Fruit fly (Drosophila melanogaster): Measurements from ENCODE around the gene Sras.
A peak's percentile ranks its signal among the peaks of the same experiment; 100 is the strongest.

Gene Sras

DNA sequence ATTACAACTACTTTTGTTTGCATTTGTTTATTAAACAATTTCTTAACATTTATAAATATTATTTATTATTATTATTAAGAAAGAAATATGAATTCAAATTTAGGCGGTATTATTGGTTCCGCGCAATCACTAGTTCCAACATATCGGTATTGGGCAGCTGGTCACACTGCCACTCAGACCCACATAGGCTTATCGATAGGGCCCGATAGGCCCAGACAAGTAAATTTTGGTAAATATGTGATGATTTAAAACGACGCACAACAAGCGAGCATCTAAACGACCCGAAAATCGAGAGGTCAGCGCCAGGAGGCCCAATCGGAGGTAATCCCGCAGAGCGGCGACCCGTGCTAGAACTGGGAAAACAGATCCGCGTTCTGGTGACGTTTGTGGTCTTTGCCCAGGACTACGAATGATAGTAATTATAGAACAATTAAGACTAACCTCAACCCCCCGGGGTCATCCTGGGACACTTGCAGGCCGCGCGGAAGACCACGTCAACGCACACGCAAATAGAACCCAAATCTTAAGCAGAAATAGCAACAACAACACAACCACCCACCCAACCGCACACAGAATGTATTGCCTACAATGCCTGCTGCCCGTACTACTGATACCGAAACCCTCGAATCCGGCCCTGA, 1.6 kb downstream of the Sras start, which contains the start of gene bc10 (continued):
- TF ChIP-seq CG12155 (GFP tag; optimal IDR thresholded peaks at IDR 0.05): no peak
- TF ChIP-seq maf-S (GFP tag; optimal IDR thresholded peaks at IDR 0.05): no peak
- TF ChIP-seq Vsx1 (GFP tag; optimal IDR thresholded peaks at IDR 0.05): no peak
- TF ChIP-seq pho (GFP tag; optimal IDR thresholded peaks at IDR 0.05): no peak
- TF ChIP-seq CG18619 (GFP tag; optimal IDR thresholded peaks at IDR 0.05): no peak
- TF ChIP-seq CG18764 (GFP tag; optimal IDR thresholded peaks at IDR 0.05): no peak
- peak; percentile 74 for TF ChIP-seq sna (GFP tag; IDR thresholded peaks at IDR 0.05; ENCODE audit: partially characterized antibody)
- TF ChIP-seq Bgb (GFP tag; IDR thresholded peaks at IDR 0.05; ENCODE audit: partially characterized antibody): peak; percentile 94
- no peak for TF ChIP-seq Side (GFP tag; optimal IDR thresholded peaks at IDR 0.05)
- no peak for TF ChIP-seq PHDP (tag; optimal IDR thresholded peaks at IDR 0.05)
- no peak for TF ChIP-seq aop (GFP tag; IDR thresholded peaks at IDR 0.05)
- peak; percentile 4 for TF ChIP-seq exex (tag; optimal IDR thresholded peaks at IDR 0.05)
- no peak for TF ChIP-seq cad (GFP tag; optimal IDR thresholded peaks at IDR 0.05)
- TF ChIP-seq zen (tag; optimal IDR thresholded peaks at IDR 0.05): peak; percentile 74
- TF ChIP-seq run (tag; optimal IDR thresholded peaks at IDR 0.05): no peak

DNA sequence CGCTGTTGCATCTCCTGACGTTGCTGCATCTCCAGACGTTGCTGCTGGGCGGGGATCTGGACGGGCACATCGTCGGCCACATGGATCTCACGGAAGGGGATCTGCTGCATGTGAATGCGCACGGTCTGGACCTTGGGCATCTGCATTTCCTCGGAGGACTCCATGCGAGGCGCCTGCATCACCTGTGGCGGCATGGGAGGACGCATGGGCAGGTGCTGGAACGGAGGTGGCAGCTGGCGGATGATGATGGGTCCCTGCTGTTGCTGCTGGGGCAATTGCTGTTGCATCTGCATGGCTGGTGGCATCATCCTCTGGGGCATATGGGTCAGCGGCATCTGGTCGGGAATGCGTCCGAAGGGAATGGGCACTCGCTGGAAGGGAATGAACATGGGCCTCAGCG, 4.8 kb downstream of the Sras start:
- TF ChIP-seq CG6654 (GFP tag; optimal IDR thresholded peaks at IDR 0.05): no peak
- no peak for TF ChIP-seq CG8290 (GFP tag; optimal IDR thresholded peaks at IDR 0.05)
- no peak for TF ChIP-seq CG8290 (tag; optimal IDR thresholded peaks at IDR 0.05)
- TF ChIP-seq GATAe (GFP tag; conservative IDR thresholded peaks at IDR 0.05): no peak
- no peak for TF ChIP-seq CG10267 (tag; optimal IDR thresholded peaks at IDR 0.05)
- TF ChIP-seq CG32532 (GFP tag; IDR thresholded peaks at IDR 0.05): 0 out of 2 replicates have a peak, but pooled peaks have one; percentile 17
- TF ChIP-seq Ets65A (GFP tag): peak; percentile 91
- TF ChIP-seq chinmo (GFP tag; IDR thresholded peaks at IDR 0.05; ENCODE audit: partially characterized antibody): 0 out of 4 replicates have a peak, but pooled peaks have one; percentile 37
- peak; percentile 37; the same call in 1 of the 2 replicates for TF ChIP-seq Nf-YA (GFP tag; IDR thresholded peaks at IDR 0.05)
- peak; percentile 36 for TF ChIP-seq Med (GFP tag)

dm6 chr3L:5569724-5570123, 6.2 kb downstream of the Sras start:
- TF ChIP-seq wdn (GFP tag; IDR thresholded peaks at IDR 0.05) (no peak), CG5245 (GFP tag; optimal IDR thresholded peaks at IDR 0.05) (no peak), sd (tag; optimal IDR thresholded peaks at IDR 0.05) (peak; percentile 50), Eip74EF (GFP tag; optimal IDR thresholded peaks at IDR 0.05) (peak in 1 of 2 experiments; percentile 18), Med (GFP tag) (peak; percentile 55), mirr (GFP tag; optimal IDR thresholded peaks at IDR 0.05) (peak; percentile 29), CG16863 (GFP tag; optimal IDR thresholded peaks at IDR 0.05) (no peak), gce (GFP tag; IDR thresholded peaks at IDR 0.05) (no peak), CG3281 (GFP tag; optimal IDR thresholded peaks at IDR 0.05) (no peak), hkb (optimal IDR thresholded peaks at IDR 0.05) (no peak), hkb (GFP tag; IDR thresholded peaks at IDR 0.05) (no peak), Adf1 (GFP tag; IDR thresholded peaks at IDR 0.05) (no peak), amos (GFP tag; IDR thresholded peaks at IDR 0.05; ENCODE audit: partially characterized antibody) (no peak), Gsc (GFP tag; IDR thresholded peaks at IDR 0.05) (no peak), chinmo (GFP tag; IDR thresholded peaks at IDR 0.05; ENCODE audit: partially characterized antibody) (0 out of 4 replicates have a peak, but pooled peaks have one; percentile 59), CG12769 (tag; optimal IDR thresholded peaks at IDR 0.05) (peak; percentile 88), CG6175 (GFP tag; IDR thresholded peaks at IDR 0.05) (0 out of 3 replicates have a peak, but pooled peaks have one; percentile 10), B-H2 (GFP tag; optimal IDR thresholded peaks at IDR 0.05) (peak; percentile 31), sim (GFP tag; IDR thresholded peaks at IDR 0.05) (no peak), CG13894 (tag; optimal IDR thresholded peaks at IDR 0.05) (peak; percentile 38), tio (GFP tag; optimal IDR thresholded peaks at IDR 0.05) (no peak), chif (GFP tag; optimal IDR thresholded peaks at IDR 0.05) (no peak), CG34422 (GFP tag; IDR thresholded peaks at IDR 0.05) (no peak), CrebB (tag; optimal IDR thresholded peaks at IDR 0.05) (no peak), Xrp1 (GFP tag; IDR thresholded peaks at IDR 0.05) (no peak), CG4282 (GFP tag; optimal IDR thresholded peaks at IDR 0.05) (no peak)
